Fruit fly (Drosophila melanogaster): ENCODE data around the gene Osi20.

Gene Osi20

dm6 chr3R:6368100-6368499, 28.2 kb downstream of the Osi20 start, which contains the start of gene CG42724 (continued):
- no peak for TF ChIP-seq eg (GFP tag; IDR thresholded peaks at IDR 0.05)
- no peak for TF ChIP-seq topi (GFP tag; optimal IDR thresholded peaks at IDR 0.05)
- TF ChIP-seq Ets96B (tag; optimal IDR thresholded peaks at IDR 0.05): no peak
- no peak for TF ChIP-seq CG7368 (GFP tag; optimal IDR thresholded peaks at IDR 0.05)
- TF ChIP-seq Smox (GFP tag; optimal IDR thresholded peaks at IDR 0.05): no peak
- TF ChIP-seq Blimp-1 (GFP tag; optimal IDR thresholded peaks at IDR 0.05): no peak
- TF ChIP-seq CG11902 (GFP tag; optimal IDR thresholded peaks at IDR 0.05): no peak
- TF ChIP-seq CG15336 (GFP tag; IDR thresholded peaks at IDR 0.05): no peak
- no peak for TF ChIP-seq Hr39 (GFP tag; optimal IDR thresholded peaks at IDR 0.05)
- TF ChIP-seq dsx (GFP tag; optimal IDR thresholded peaks at IDR 0.05; ENCODE audit: poor library complexity, severe bottlenecking): no peak
- no peak for TF ChIP-seq Sox15 (GFP tag; optimal IDR thresholded peaks at IDR 0.05)
- TF ChIP-seq pdm3 (GFP tag; optimal IDR thresholded peaks at IDR 0.05): no peak
- TF ChIP-seq fd59A (GFP tag; optimal IDR thresholded peaks at IDR 0.05): no peak
- no peak for TF ChIP-seq Eip75B (GFP tag; optimal IDR thresholded peaks at IDR 0.05)

dm6 chr3R:6368550-6369238, 28.8 kb downstream of the Osi20 start, which contains the start of gene CG10286:
Gene CG10286 (plus strand): TSS chr3R:6368965.
- TF ChIP-seq esn (GFP tag; optimal IDR thresholded peaks at IDR 0.05) (peak; percentile 16), Sox14 (GFP tag; optimal IDR thresholded peaks at IDR 0.05) (peak; percentile 42), CG11902 (GFP tag; optimal IDR thresholded peaks at IDR 0.05) (no peak), CG15336 (GFP tag; IDR thresholded peaks at IDR 0.05) (0 out of 2 replicates have a peak, but pooled peaks have one; percentile 23), Met (GFP tag; optimal IDR thresholded peaks at IDR 0.05) (no peak), CG10631 (GFP tag; optimal IDR thresholded peaks at IDR 0.05) (peak; percentile 20), Ets96B (tag; optimal IDR thresholded peaks at IDR 0.05) (peak; percentile 34), Gug (GFP tag; IDR thresholded peaks at IDR 0.05) (no peak), Hr38 (GFP tag; optimal IDR thresholded peaks at IDR 0.05) (no peak), acj6 (GFP tag; optimal IDR thresholded peaks at IDR 0.05) (peak; percentile 24), Smox (GFP tag; optimal IDR thresholded peaks at IDR 0.05) (no peak), CG4318 (GFP tag; optimal IDR thresholded peaks at IDR 0.05) (no peak), CG6854 (GFP tag; optimal IDR thresholded peaks at IDR 0.05) (no peak), CG6808 (GFP tag; optimal IDR thresholded peaks at IDR 0.05) (peak; percentile 78)

- TF ChIP-seq salr (GFP tag; optimal IDR thresholded peaks at IDR 0.05) (no peak), CG8119 (GFP tag; IDR thresholded peaks at IDR 0.05) (peak; percentile 60), CG6276 (GFP tag; optimal IDR thresholded peaks at IDR 0.05) (no peak), CG6792 (GFP tag; optimal IDR thresholded peaks at IDR 0.05) (peak; percentile 14), CG4318 (GFP tag; optimal IDR thresholded peaks at IDR 0.05) (no peak), fkh (GFP tag; optimal IDR thresholded peaks at IDR 0.05) (peak; percentile 92), net (GFP tag; optimal IDR thresholded peaks at IDR 0.05) (peak; percentile 36), Blimp-1 (GFP tag; optimal IDR thresholded peaks at IDR 0.05) (peak; percentile 85), CG6808 (GFP tag; optimal IDR thresholded peaks at IDR 0.05) (no peak), CG7368 (GFP tag; optimal IDR thresholded peaks at IDR 0.05) (no peak), CG11902 (GFP tag; optimal IDR thresholded peaks at IDR 0.05) (no peak), spab (GFP tag; optimal IDR thresholded peaks at IDR 0.05) (no peak), CG8632 (GFP tag; optimal IDR thresholded peaks at IDR 0.05) (no peak), Sox102F (GFP tag; optimal IDR thresholded peaks at IDR 0.05) (no peak), CG31627 (GFP tag; optimal IDR thresholded peaks at IDR 0.05) (peak; percentile 27), lz (GFP tag; optimal IDR thresholded peaks at IDR 0.05) (peak; percentile 38), Hr39 (GFP tag; optimal IDR thresholded peaks at IDR 0.05) (peak; percentile 44), OdsH (GFP tag; optimal IDR thresholded peaks at IDR 0.05) (peak; percentile 59), CG6163 (GFP tag; IDR thresholded peaks at IDR 0.05) (peak; percentile 61; the same call in 1 of the 3 replicates), Hr38 (GFP tag; optimal IDR thresholded peaks at IDR 0.05) (no peak), Eip93F (GFP tag; optimal IDR thresholded peaks at IDR 0.05) (no peak), topi (GFP tag; optimal IDR thresholded peaks at IDR 0.05) (peak; percentile 47), fd85E (GFP tag; optimal IDR thresholded peaks at IDR 0.05) (peak; percentile 29), CG11762 (GFP tag; optimal IDR thresholded peaks at IDR 0.05; ENCODE audit: insufficient read depth) (peak; percentile 20), fd59A (GFP tag; optimal IDR thresholded peaks at IDR 0.05) (no peak), Sox15 (GFP tag; optimal IDR thresholded peaks at IDR 0.05) (peak; percentile 6), CG11294 (GFP tag; IDR thresholded peaks at IDR 0.05) (no peak), Met (GFP tag; optimal IDR thresholded peaks at IDR 0.05) (peak; percentile 55), ss (GFP tag; optimal IDR thresholded peaks at IDR 0.05) (peak in 1 of 2 experiments; percentile 2), Hr4 (GFP tag; optimal IDR thresholded peaks at IDR 0.05) (peak; percentile 60), Eip75B (GFP tag; optimal IDR thresholded peaks at IDR 0.05) (peak; percentile 36)
These were observed 33.8 kb downstream of the Osi20 start for dm6 chr3R:6373512-6374306.

Measured in whole organism, prepupa.